Worm (Caenorhabditis elegans) whole organism, L4 larva: ENCODE measurements around the gene rgs-9.

Source experiments
- F49E8.2 ChIP-seq: sonication (generic microtip); optimal IDR thresholded peaks from 2 replicates; lab custom pipeline; 2016; ENCODE audit warnings: missing compliant biosample characterization, mild to moderate bottlenecking, missing genetic modification characterization, borderline replicate concordance
- T20F7.1 ChIP-seq: fragments of 200-800 bp; sonication (Bioruptor generic); optimal IDR thresholded peaks from 2 replicates; lab custom pipeline; 2018; ENCODE audit warnings: mild to moderate bottlenecking, missing genetic modification characterization, missing compliant biosample characterization
- Y48G9A.11 ChIP-seq: fragments of 200-800 bp; sonication (Bioruptor generic); IDR thresholded peaks from 2 replicates; pipeline ENCODE4 v1.3.6; 2022; ENCODE audit warnings: missing genetic modification reagents, missing genetic modification characterization, missing compliant biosample characterization
- Y5F2A.4 ChIP-seq: fragments of 200-800 bp; sonication (Bioruptor generic); optimal IDR thresholded peaks from 2 replicates; lab custom pipeline; 2018; ENCODE audit warnings: mild to moderate bottlenecking, missing genetic modification characterization, missing compliant biosample characterization
- ZK337.2 ChIP-seq: fragments of 200-800 bp; sonication (Bioruptor generic); IDR thresholded peaks from 2 replicates; pipeline ENCODE4 v1.3.6; 2022; ENCODE audit warnings: missing genetic modification reagents, missing genetic modification characterization, missing compliant biosample characterization
- ZK546.5 ChIP-seq, 2 experiments: sonication (generic microtip); optimal IDR thresholded peaks; 2 replicates each; lab custom pipeline; 2017; ENCODE audit warnings: missing biosample characterization in 2 of 2, missing genetic modification characterization in 2 of 2
- aha-1 ChIP-seq: fragments of 150-350 bp; peaks from one replicate; lab custom pipeline; 2014; ENCODE audit warnings: missing biosample characterization, missing genetic modification characterization
- aly-2 ChIP-seq: sonication (generic microtip); optimal IDR thresholded peaks from 2 replicates; lab custom pipeline; 2018; ENCODE audit warnings: missing biosample characterization, missing genetic modification characterization
- ama-1 ChIP-seq: fragments of 150-350 bp; optimal IDR thresholded peaks from 2 replicates; lab custom pipeline; 2014; ENCODE audit warnings: inconsistent platforms, mixed read lengths
- arid-1 ChIP-seq: fragments of 200-800 bp; sonication (Bioruptor generic); conservative IDR thresholded peaks from 2 replicates; pipeline ENCODE4 v1.3.6; 2022; ENCODE audit warnings: missing genetic modification reagents, missing genetic modification characterization, missing compliant biosample characterization
- ceh-28 ChIP-seq: fragments of 150-350 bp; optimal IDR thresholded peaks from 2 replicates; lab custom pipeline; 2014; ENCODE audit warnings: missing biosample characterization, missing genetic modification reagents, missing genetic modification characterization
- ceh-32 ChIP-seq: sonication (generic microtip); optimal IDR thresholded peaks from 2 replicates; lab custom pipeline; 2016; ENCODE audit warnings: mild to moderate bottlenecking, missing genetic modification characterization, missing compliant biosample characterization; ENCODE audit not compliant: poor library complexity
- ceh-44 ChIP-seq: fragments of 200-800 bp; sonication (Bioruptor generic); IDR thresholded peaks from 2 replicates; pipeline ENCODE4 v1.3.6; 2022; ENCODE audit warnings: missing genetic modification reagents, missing genetic modification characterization, missing compliant biosample characterization
- daf-16 ChIP-seq, 3 experiments: sonication (generic microtip); optimal IDR thresholded peaks; 2 replicates each; lab custom pipeline; 2016 to 2017; ENCODE audit warnings: missing genetic modification characterization in 3 of 3, missing genetic modification reagents in 3 of 3, mild to moderate bottlenecking in 2 of 3, missing compliant biosample characterization in 2 of 3, missing biosample characterization in 1 of 3, moderate library complexity in 1 of 3
- dmd-8 ChIP-seq: fragments of 200-800 bp; sonication (Bioruptor generic); IDR thresholded peaks from 2 replicates; pipeline ENCODE4 v1.3.6; 2022; ENCODE audit warnings: missing genetic modification characterization, missing compliant biosample characterization
- duxl-1 ChIP-seq: sonication (generic microtip); optimal IDR thresholded peaks from 2 replicates; lab custom pipeline; 2016; ENCODE audit warnings: mild to moderate bottlenecking, missing genetic modification characterization, moderate library complexity, missing compliant biosample characterization; ENCODE audit not compliant: poor library complexity
- egl-43 ChIP-seq: fragments of 200-800 bp; sonication (Bioruptor generic); IDR thresholded peaks from 2 replicates; pipeline ENCODE4 v1.3.6; 2022; ENCODE audit warnings: missing genetic modification reagents, missing genetic modification characterization, missing compliant biosample characterization
- gei-8 ChIP-seq: fragments of 200-800 bp; sonication (Bioruptor generic); optimal IDR thresholded peaks from 2 replicates; lab custom pipeline; 2018; ENCODE audit warnings: mild to moderate bottlenecking, missing genetic modification characterization, missing compliant biosample characterization
- hlh-11 ChIP-seq: fragments of 200-800 bp; sonication (Bioruptor generic); optimal IDR thresholded peaks from 2 replicates; lab custom pipeline; 2018; ENCODE audit warnings: mild to moderate bottlenecking, missing genetic modification characterization, missing compliant biosample characterization
- hmg-1.1 ChIP-seq: fragments of 200-800 bp; sonication (Bioruptor generic); IDR thresholded peaks from 2 replicates; pipeline ENCODE4 v1.3.6; 2022; ENCODE audit warnings: missing genetic modification reagents, missing genetic modification characterization, missing compliant biosample characterization
- jun-1 ChIP-seq: fragments of 150-350 bp; optimal IDR thresholded peaks from 2 replicates; lab custom pipeline; 2014; ENCODE audit warnings: missing biosample characterization, missing genetic modification reagents, missing genetic modification characterization
- lim-7 ChIP-seq: fragments of 200-800 bp; sonication (Bioruptor generic); IDR thresholded peaks from 2 replicates; pipeline ENCODE4 v1.3.6; 2022; ENCODE audit warnings: missing genetic modification characterization, missing compliant biosample characterization
- lin-13 ChIP-seq: fragments of 150-350 bp; optimal IDR thresholded peaks from 2 replicates; lab custom pipeline; 2014; ENCODE audit warnings: missing biosample characterization, missing genetic modification reagents, missing genetic modification characterization
- lin-29 ChIP-seq: fragments of 200-800 bp; sonication (Bioruptor generic); IDR thresholded peaks from 2 replicates; pipeline ENCODE4 v1.3.6; 2022; ENCODE audit warnings: missing genetic modification reagents, missing genetic modification characterization, missing compliant biosample characterization
- mdl-1 ChIP-seq, 2 experiments: fragments of 150-350 bp in 1 of 2; sonication (generic microtip) in 1 of 2; optimal IDR thresholded peaks; 2 replicates each; lab custom pipeline; 2014 to 2017; ENCODE audit warnings: missing biosample characterization in 2 of 2, missing genetic modification characterization in 2 of 2
- mep-1 ChIP-seq: fragments of 150-350 bp; sonication (generic microtip); optimal IDR thresholded peaks from 3 replicates; lab custom pipeline; 2014; ENCODE audit warnings: missing biosample characterization, missing genetic modification characterization
- mes-2 ChIP-seq: sonication (generic microtip); optimal IDR thresholded peaks from 2 replicates; lab custom pipeline; 2016; ENCODE audit warnings: missing genotype, mild to moderate bottlenecking, missing genetic modification characterization, missing compliant biosample characterization; ENCODE audit not compliant: poor library complexity, severe bottlenecking
- mxl-2 ChIP-seq: fragments of 200-800 bp; sonication (Bioruptor generic); conservative IDR thresholded peaks from 2 replicates; pipeline ENCODE4 v1.3.6; 2022; ENCODE audit warnings: missing genetic modification reagents, missing genetic modification characterization, missing compliant biosample characterization
- nhr-10 ChIP-seq: fragments of 150-350 bp; optimal IDR thresholded peaks from 2 replicates; lab custom pipeline; 2014; ENCODE audit warnings: missing biosample characterization, missing genetic modification characterization
- nhr-11 ChIP-seq: fragments of 150-350 bp; optimal IDR thresholded peaks from 2 replicates; lab custom pipeline; 2014; ENCODE audit warnings: missing biosample characterization, missing genetic modification characterization
- nhr-111 ChIP-seq: fragments of 200-800 bp; sonication (Bioruptor generic); optimal IDR thresholded peaks from 2 replicates; lab custom pipeline; 2018; ENCODE audit warnings: mild to moderate bottlenecking, missing genetic modification characterization, missing compliant biosample characterization
- nhr-25 ChIP-seq: sonication (generic microtip); optimal IDR thresholded peaks from 2 replicates; lab custom pipeline; 2017; ENCODE audit warnings: missing genetic modification characterization, mild to moderate bottlenecking, missing compliant biosample characterization, antibody characterized with exemption, moderate library complexity, borderline replicate concordance; ENCODE audit not compliant: insufficient read depth
- nhr-28 ChIP-seq: fragments of 150-350 bp; optimal IDR thresholded peaks from 2 replicates; lab custom pipeline; 2014; ENCODE audit warnings: missing biosample characterization, missing genetic modification characterization
- nhr-41 ChIP-seq: fragments of 200-800 bp; sonication (Bioruptor generic); IDR thresholded peaks from 2 replicates; pipeline ENCODE4 v1.3.6; 2022; ENCODE audit warnings: missing genetic modification reagents, missing genetic modification characterization, missing compliant biosample characterization
- nhr-42 ChIP-seq: fragments of 200-800 bp; sonication (Bioruptor generic); IDR thresholded peaks from 2 replicates; pipeline ENCODE4 v1.3.6; 2022; ENCODE audit warnings: missing genetic modification characterization, missing compliant biosample characterization
- nhr-48 ChIP-seq: sonication (generic microtip); optimal IDR thresholded peaks from 2 replicates; lab custom pipeline; 2016; ENCODE audit warnings: mild to moderate bottlenecking, missing genetic modification characterization, missing compliant biosample characterization
- pha-4 ChIP-seq, 2 experiments: fragments of 150-350 bp in 1 of 2; fragments of 200-800 bp in 1 of 2; sonication (Bioruptor generic) in 1 of 2; IDR thresholded peaks in 1 of 2; optimal IDR thresholded peaks in 1 of 2; 2 replicates each; pipeline versions ENCODE4 v1.3.6 to Lab custom; 2014 to 2022; ENCODE audit warnings: missing genetic modification characterization in 2 of 2, missing genetic modification reagents in 2 of 2, missing biosample characterization in 1 of 2, missing compliant biosample characterization in 1 of 2
- php-3 ChIP-seq: fragments of 200-800 bp; sonication (Bioruptor generic); IDR thresholded peaks from 2 replicates; pipeline ENCODE4 v1.3.6; 2022; ENCODE audit warnings: missing genetic modification reagents, missing genetic modification characterization, missing compliant biosample characterization
- pqm-1 ChIP-seq: sonication (generic microtip); optimal IDR thresholded peaks from 2 replicates; lab custom pipeline; 2017; ENCODE audit warnings: missing biosample characterization, missing genetic modification characterization
- sdz-12 ChIP-seq: fragments of 200-800 bp; sonication (Bioruptor generic); optimal IDR thresholded peaks from 2 replicates; lab custom pipeline; 2018; ENCODE audit warnings: mild to moderate bottlenecking, missing genetic modification characterization, missing compliant biosample characterization
- spr-1 ChIP-seq: sonication (generic microtip); optimal IDR thresholded peaks from 2 replicates; lab custom pipeline; 2016; ENCODE audit warnings: mild to moderate bottlenecking, missing genetic modification characterization, missing compliant biosample characterization
- spr-3 ChIP-seq: fragments of 200-800 bp; sonication (Bioruptor generic); optimal IDR thresholded peaks from 2 replicates; lab custom pipeline; 2018; ENCODE audit warnings: mild to moderate bottlenecking, missing genetic modification characterization, missing compliant biosample characterization
- tag-97 ChIP-seq: fragments of 200-800 bp; sonication (Bioruptor generic); IDR thresholded peaks from 2 replicates; pipeline ENCODE4 v1.3.6; 2022; ENCODE audit warnings: missing genetic modification characterization, missing compliant biosample characterization
- unc-62 ChIP-seq, 3 experiments: fragments of 150-350 bp in 1 of 3; sonication (generic microtip); optimal IDR thresholded peaks in 2 of 3; peaks in 1 of 3; 1 replicate in 1 of 3; 2 replicates in 2 of 3; lab custom pipeline; 2014 to 2017; ENCODE audit warnings: missing biosample characterization in 3 of 3, missing genetic modification characterization in 3 of 3, missing genetic modification reagents in 3 of 3, missing genotype in 1 of 3
- vab-7 ChIP-seq: fragments of 200-800 bp; sonication (Bioruptor generic); IDR thresholded peaks from 2 replicates; pipeline ENCODE4 v1.3.6; 2022; ENCODE audit warnings: missing genetic modification reagents, missing genetic modification characterization, missing compliant biosample characterization
- zag-1 ChIP-seq: fragments of 150-350 bp; optimal IDR thresholded peaks from 2 replicates; lab custom pipeline; 2014; ENCODE audit warnings: missing biosample characterization, missing genetic modification characterization
- zfp-2 ChIP-seq: sonication (generic microtip); optimal IDR thresholded peaks from 2 replicates; lab custom pipeline; 2016; ENCODE audit warnings: mild to moderate bottlenecking, missing genetic modification characterization, missing compliant biosample characterization
- ztf-11 ChIP-seq: fragments of 150-350 bp; optimal IDR thresholded peaks from 2 replicates; lab custom pipeline; 2014; ENCODE audit warnings: missing biosample characterization, missing genetic modification characterization

rgs-9 gene

DNA sequence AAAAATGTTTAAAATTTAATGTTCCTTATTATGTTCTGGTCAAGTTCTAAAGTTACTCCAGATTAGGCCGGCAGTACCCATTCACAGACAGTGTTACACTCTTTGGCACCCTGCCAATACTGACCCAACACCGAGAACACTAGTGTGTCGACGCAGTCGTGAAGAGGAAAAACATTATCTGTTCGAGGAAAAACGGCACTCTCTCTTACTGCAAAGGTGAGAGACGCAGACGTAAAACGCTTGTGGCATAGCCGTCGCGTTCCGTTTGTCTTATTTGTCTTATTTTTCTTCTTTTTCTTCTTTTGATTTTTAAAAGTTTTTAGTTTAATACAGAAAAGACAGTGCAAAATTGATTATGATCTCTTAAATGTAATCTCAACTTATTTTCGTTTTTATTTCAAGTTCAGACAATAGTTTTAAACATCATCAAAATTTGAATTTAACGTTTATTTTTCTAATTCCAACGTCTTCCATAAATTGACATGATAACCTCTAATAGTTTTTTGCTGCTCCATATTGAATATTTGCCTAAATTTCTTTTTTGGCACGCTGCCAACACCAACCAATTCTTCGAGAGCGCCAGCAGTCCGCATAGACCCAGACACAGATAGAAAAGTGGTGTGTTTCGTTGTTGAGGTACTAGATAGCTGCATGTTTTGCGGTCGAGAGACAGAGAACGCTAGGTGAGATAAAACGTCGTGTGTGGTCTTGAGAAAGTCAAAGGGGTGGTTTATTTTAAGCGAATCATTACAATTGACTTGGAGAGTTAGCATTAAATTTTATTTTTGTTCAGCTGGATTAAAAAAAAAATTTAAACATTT is 46.0 kb downstream of the rgs-9 start (continued):
- no peak for TF ChIP-seq spr-3
- TF ChIP-seq Y48G9A.11 (GFP tag; lab: Robert Waterston, UW): no peak
- TF ChIP-seq ceh-44 (GFP tag; lab: Robert Waterston, UW): no peak
- TF ChIP-seq pha-4 (GFP tag; IDR thresholded peaks at IDR 0.05; lab: Robert Waterston, UW): no peak
- TF ChIP-seq pha-4 (tag; optimal IDR thresholded peaks at IDR 0.05; lab: Kevin White, UChicago): no peak
- TF ChIP-seq zfp-2 (tag; lab: Kevin White, UChicago): no peak
- peak; percentile 18 for TF ChIP-seq pqm-1 (tag; lab: Kevin White, UChicago)
- TF ChIP-seq php-3 (GFP tag; lab: Robert Waterston, UW): no peak
- no peak for TF ChIP-seq dmd-8 (GFP tag; lab: Robert Waterston, UW)
- no peak for TF ChIP-seq lin-13 (GFP tag; lab: Kevin White, UChicago)
- no peak for TF ChIP-seq mxl-2 (GFP tag; lab: Robert Waterston, UW)
- TF ChIP-seq ZK337.2 (GFP tag; lab: Robert Waterston, UW): no peak
- peak; percentile 30 for TF ChIP-seq nhr-28 (tag; lab: Kevin White, UChicago)
- TF ChIP-seq Y5F2A.4 (GFP tag; lab: Kevin White, UChicago): no peak
- TF ChIP-seq ceh-28 (tag; lab: Kevin White, UChicago): no peak
- TF ChIP-seq aly-2 (tag; lab: Kevin White, UChicago): no peak
- no peak for TF ChIP-seq mep-1
- TF ChIP-seq ZK546.5 (tag; optimal IDR thresholded peaks at IDR 0.05; lab: Kevin White, UChicago): no peak
- TF ChIP-seq aha-1 (tag; lab: Kevin White, UChicago): no peak
- peak; percentile 49 for TF ChIP-seq mes-2 (tag; lab: Kevin White, UChicago)
- no peak for TF ChIP-seq egl-43 (GFP tag; lab: Robert Waterston, UW)
- TF ChIP-seq T20F7.1: no peak
- TF ChIP-seq daf-16 (GFP tag; optimal IDR thresholded peaks at IDR 0.05; lab: Kevin White, UChicago): no peak
- peak; percentile 50 for TF ChIP-seq daf-16 (tag; optimal IDR thresholded peaks at IDR 0.05; lab: Kevin White, UChicago)
- TF ChIP-seq jun-1: no peak
- TF ChIP-seq mdl-1 (tag; optimal IDR thresholded peaks at IDR 0.05; lab: Kevin White, UChicago): peak in 1 of 2 experiments; percentile 34
- peak; percentile 19 for TF ChIP-seq hmg-1.1
- no peak for TF ChIP-seq arid-1 (GFP tag; lab: Robert Waterston, UW)
- no peak for TF ChIP-seq tag-97 (GFP tag; lab: Robert Waterston, UW)
- TF ChIP-seq nhr-48 (tag; lab: Kevin White, UChicago): no peak
- no peak for TF ChIP-seq nhr-42 (GFP tag; lab: Robert Waterston, UW)
- peak; percentile 54 for TF ChIP-seq hlh-11
- no peak for TF ChIP-seq nhr-25
- peak in 1 of 2 experiments; percentile 97 for TF ChIP-seq unc-62 (GFP tag; optimal IDR thresholded peaks at IDR 0.05 in 1 of 2; lab: Kevin White, UChicago)
- no peak for TF ChIP-seq unc-62 (tag; optimal IDR thresholded peaks at IDR 0.05; lab: Kevin White, UChicago)
- no peak for TF ChIP-seq sdz-12 (GFP tag; lab: Kevin White, UChicago)
- TF ChIP-seq duxl-1: peak; percentile 87
- no peak for TF ChIP-seq gei-8 (GFP tag; lab: Kevin White, UChicago)
- no peak for TF ChIP-seq ama-1 (lab: Kevin White, UChicago)
- no peak for TF ChIP-seq nhr-41 (GFP tag; lab: Robert Waterston, UW)
- TF ChIP-seq nhr-11 (tag; lab: Kevin White, UChicago): peak; percentile 29
- no peak for TF ChIP-seq ceh-32 (tag; lab: Kevin White, UChicago)
- no peak for TF ChIP-seq nhr-10
- no peak for TF ChIP-seq ztf-11 (tag; lab: Kevin White, UChicago)
- TF ChIP-seq nhr-111 (GFP tag; lab: Kevin White, UChicago): no peak
- TF ChIP-seq lim-7 (GFP tag; lab: Robert Waterston, UW): no peak
- TF ChIP-seq F49E8.2: no peak
- no peak for TF ChIP-seq lin-29 (GFP tag; lab: Robert Waterston, UW)
- TF ChIP-seq zag-1 (tag; lab: Kevin White, UChicago): no peak
- no peak for TF ChIP-seq spr-1 (tag; lab: Kevin White, UChicago)
- TF ChIP-seq vab-7: no peak
